Fruit fly (Drosophila melanogaster): Measurements from ENCODE around the gene CG42821.

Gene CG42821

DNA sequence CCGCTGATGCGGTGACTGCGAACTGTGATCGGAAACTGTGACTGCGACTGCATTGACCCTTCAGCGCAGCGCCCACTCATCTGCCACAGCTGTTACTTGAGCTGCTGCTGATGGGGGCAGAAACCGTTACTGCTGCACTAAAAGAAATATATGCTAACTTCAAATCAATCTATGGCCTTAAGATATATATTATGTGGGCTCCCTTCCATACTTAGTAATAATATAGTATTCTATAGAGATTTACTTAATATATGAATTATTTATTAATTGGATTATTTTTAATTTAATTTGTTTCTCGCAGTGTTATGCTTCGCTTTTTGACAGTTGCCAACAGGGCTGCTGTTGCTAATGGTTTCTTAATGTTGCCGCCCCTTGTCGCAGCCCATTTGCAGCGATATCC, 33.8 kb upstream of the CG42821 start (continued):
- TF ChIP-seq oc (tag; optimal IDR thresholded peaks at IDR 0.05) (no peak), tio (GFP tag; optimal IDR thresholded peaks at IDR 0.05) (no peak), Ada2b (GFP tag; IDR thresholded peaks at IDR 0.05) (peak; percentile 17; the same call in 1 of the 2 replicates), CG7839 (tag; optimal IDR thresholded peaks at IDR 0.05) (peak; percentile 35), slbo (GFP tag; IDR thresholded peaks at IDR 0.05) (peak; percentile 37; the same call in 1 of the 2 replicates), CG9876 (GFP tag; optimal IDR thresholded peaks at IDR 0.05) (no peak), E2f2 (GFP tag; IDR thresholded peaks at IDR 0.05) (no peak), tin (GFP tag; optimal IDR thresholded peaks at IDR 0.05) (peak; percentile 6), CG7928 (GFP tag; optimal IDR thresholded peaks at IDR 0.05) (no peak), CG1024 (GFP tag; IDR thresholded peaks at IDR 0.05) (peak; percentile 19; the same call in 1 of the 2 replicates), Hmr (GFP tag; optimal IDR thresholded peaks at IDR 0.05) (no peak), al (GFP tag; IDR thresholded peaks at IDR 0.05) (0 out of 2 replicates have a peak, but pooled peaks have one; percentile 6), CG2202 (tag; optimal IDR thresholded peaks at IDR 0.05) (no peak), CG10209 (GFP tag; optimal IDR thresholded peaks at IDR 0.05) (no peak), NC2β (GFP tag; optimal IDR thresholded peaks at IDR 0.05) (no peak), ssp (GFP tag; IDR thresholded peaks at IDR 0.05) (0 out of 2 replicates have a peak, but pooled peaks have one; percentile 21), CG12299 (tag; optimal IDR thresholded peaks at IDR 0.05) (no peak), chif (GFP tag; optimal IDR thresholded peaks at IDR 0.05) (no peak), Hr51 (GFP tag; optimal IDR thresholded peaks at IDR 0.05) (no peak), ttk (GFP tag; IDR thresholded peaks at IDR 0.05) (0 out of 2 replicates have a peak, but pooled peaks have one; percentile 32), CG3995 (GFP tag; optimal IDR thresholded peaks at IDR 0.05) (peak; percentile 90), CG4360 (GFP tag; IDR thresholded peaks at IDR 0.05) (no peak), dan (GFP tag; IDR thresholded peaks at IDR 0.05) (no peak), CG31365 (tag; optimal IDR thresholded peaks at IDR 0.05) (no peak), Oli (tag; optimal IDR thresholded peaks at IDR 0.05) (peak; percentile 22), CG11560 (tag; IDR thresholded peaks at IDR 0.05) (0 out of 3 replicates have a peak, but pooled peaks have one; percentile 5), CG10654 (GFP tag; optimal IDR thresholded peaks at IDR 0.05) (no peak), tna (GFP tag; IDR thresholded peaks at IDR 0.05; ENCODE audit: partially characterized antibody) (no peak), CG11723 (GFP tag; optimal IDR thresholded peaks at IDR 0.05) (no peak), Ravus (GFP tag; IDR thresholded peaks at IDR 0.05) (no peak), Nf-YB (GFP tag; optimal IDR thresholded peaks at IDR 0.05) (no peak), dysf (GFP tag; IDR thresholded peaks at IDR 0.05) (peak; percentile 46; the same call in 2 of the 3 replicates), D (optimal IDR thresholded peaks at IDR 0.05) (no peak), D (GFP tag; optimal IDR thresholded peaks at IDR 0.05) (no peak), sisA (GFP tag; IDR thresholded peaks at IDR 0.05) (0 out of 2 replicates have a peak, but pooled peaks have one; percentile 5), Blimp-1 (GFP tag; optimal IDR thresholded peaks at IDR 0.05) (peak; percentile 0), CG2875 (GFP tag; optimal IDR thresholded peaks at IDR 0.05) (no peak), CG7271 (tag; optimal IDR thresholded peaks at IDR 0.05) (no peak), sna (GFP tag; IDR thresholded peaks at IDR 0.05; ENCODE audit: partially characterized antibody) (no peak), pnt (GFP tag; optimal IDR thresholded peaks at IDR 0.05) (no peak), sr (GFP tag; IDR thresholded peaks at IDR 0.05) (peak; percentile 22; the same call in 1 of the 3 replicates), CG6175 (GFP tag; IDR thresholded peaks at IDR 0.05) (no peak), gsb-n (tag; optimal IDR thresholded peaks at IDR 0.05) (no peak), CG11696 (GFP tag; IDR thresholded peaks at IDR 0.05) (no peak), pan (optimal IDR thresholded peaks at IDR 0.05) (no peak), pan (GFP tag; optimal IDR thresholded peaks at IDR 0.05 in 1 of 2, IDR thresholded peaks at IDR 0.05 in 1 of 2) (no peak), esg (GFP tag; conservative IDR thresholded peaks at IDR 0.05) (peak; percentile 51), nmo (GFP tag; optimal IDR thresholded peaks at IDR 0.05) (peak; percentile 23), CG4854 (GFP tag; optimal IDR thresholded peaks at IDR 0.05) (no peak), Ptx1 (GFP tag; IDR thresholded peaks at IDR 0.05) (0 out of 2 replicates have a peak, but pooled peaks have one; percentile 31), gcm (GFP tag; optimal IDR thresholded peaks at IDR 0.05) (no peak)

All from whole organism, embryonic.